Worm (Caenorhabditis elegans) whole organism, L4 larva: ENCODE results near the gene clec-5.

ENCODE experiments used
- ces-1 ChIP-seq: fragments of 150-350 bp; sonication (generic microtip); optimal IDR thresholded peaks from 4 replicates; lab custom pipeline; 2014; ENCODE audit warnings: missing biosample characterization, missing genetic modification reagents, missing genetic modification characterization
- lsy-2 ChIP-seq, 2 experiments: fragments of 150-350 bp in 1 of 2; sonication (generic microtip) in 1 of 2; optimal IDR thresholded peaks; 2 replicates each; lab custom pipeline; 2014 to 2017; ENCODE audit warnings: missing biosample characterization in 2 of 2, missing genetic modification characterization in 2 of 2
- spr-1 ChIP-seq: sonication (generic microtip); optimal IDR thresholded peaks from 2 replicates; lab custom pipeline; 2016; ENCODE audit warnings: mild to moderate bottlenecking, missing genetic modification characterization, missing compliant biosample characterization
- tra-1 ChIP-seq: fragments of 200-800 bp; sonication (Bioruptor generic); IDR thresholded peaks from 2 replicates; pipeline ENCODE4 v1.3.6; 2022; ENCODE audit warnings: missing genetic modification reagents, missing genetic modification characterization, missing compliant biosample characterization
- unc-62 ChIP-seq, 3 experiments: fragments of 150-350 bp in 1 of 3; sonication (generic microtip); optimal IDR thresholded peaks in 2 of 3; peaks in 1 of 3; 1 replicate in 1 of 3; 2 replicates in 2 of 3; lab custom pipeline; 2014 to 2017; ENCODE audit warnings: missing biosample characterization in 3 of 3, missing genetic modification characterization in 3 of 3, missing genetic modification reagents in 3 of 3, missing genotype in 1 of 3
- zag-1 ChIP-seq: fragments of 150-350 bp; optimal IDR thresholded peaks from 2 replicates; lab custom pipeline; 2014; ENCODE audit warnings: missing biosample characterization, missing genetic modification characterization

ce11 chrIII:4890997-4891396, 7.6 kb upstream of the clec-5 start, which contains the start of gene F26F4.5:
- no peak for TF ChIP-seq tra-1 (GFP tag; lab: Robert Waterston, UW)
- no peak for TF ChIP-seq spr-1 (tag; lab: Kevin White, UChicago)
- no peak for TF ChIP-seq zag-1 (tag; lab: Kevin White, UChicago)
- no peak for TF ChIP-seq lsy-2 (tag; optimal IDR thresholded peaks at IDR 0.05; lab: Kevin White, UChicago)
- TF ChIP-seq unc-62 (GFP tag; optimal IDR thresholded peaks at IDR 0.05 in 1 of 2; lab: Kevin White, UChicago): no peak
- no peak for TF ChIP-seq unc-62 (tag; optimal IDR thresholded peaks at IDR 0.05; lab: Kevin White, UChicago)
- TF ChIP-seq ces-1: no peak
